Worm (Caenorhabditis elegans) whole organism, L2 larva: ENCODE data around the gene F19C6.3.
A peak's percentile ranks its signal among the peaks of the same experiment; 100 is the strongest.

Source experiments
- C34F6.9 ChIP-seq: fragments of 150-350 bp; optimal IDR thresholded peaks from 2 replicates; lab custom pipeline; 2014; ENCODE audit warnings: missing biosample characterization, missing genetic modification characterization
- F13H6.1 ChIP-seq: sonication (generic microtip); optimal IDR thresholded peaks from 2 replicates; lab custom pipeline; 2016; ENCODE audit warnings: missing genetic modification characterization, missing compliant biosample characterization
- R02D3.7 ChIP-seq: fragments of 150-350 bp; optimal IDR thresholded peaks from 2 replicates; lab custom pipeline; 2014; ENCODE audit warnings: missing biosample characterization, missing genetic modification characterization
- Y55F3AM.14 ChIP-seq: fragments of 200-800 bp; sonication (Bioruptor generic); optimal IDR thresholded peaks from 2 replicates; lab custom pipeline; 2018; ENCODE audit warnings: mild to moderate bottlenecking, missing genetic modification characterization, missing compliant biosample characterization
- ZK546.5 ChIP-seq: sonication (generic microtip); optimal IDR thresholded peaks from 2 replicates; lab custom pipeline; 2017; ENCODE audit warnings: missing biosample characterization, missing genetic modification characterization
- alr-1 ChIP-seq: fragments of 150-350 bp; optimal IDR thresholded peaks from 2 replicates; lab custom pipeline; 2014; ENCODE audit warnings: missing biosample characterization, missing genetic modification characterization
- aly-2 ChIP-seq: fragments of 150-350 bp; optimal IDR thresholded peaks from 2 replicates; lab custom pipeline; 2014; ENCODE audit warnings: missing biosample characterization, missing genetic modification characterization
- ama-1 ChIP-seq: fragments of 150-350 bp; optimal IDR thresholded peaks from 2 replicates; lab custom pipeline; 2018; ENCODE audit warnings: inconsistent platforms
- blmp-1 ChIP-seq: sonication (generic microtip); optimal IDR thresholded peaks from 2 replicates; lab custom pipeline; 2017; ENCODE audit warnings: missing genetic modification characterization, mild to moderate bottlenecking, missing compliant biosample characterization, antibody characterized with exemption, moderate library complexity; ENCODE audit not compliant: insufficient read depth
- ceh-16 ChIP-seq: fragments of 150-350 bp; optimal IDR thresholded peaks from 2 replicates; lab custom pipeline; 2014; ENCODE audit warnings: missing biosample characterization, missing genetic modification characterization
- ceh-82 ChIP-seq: fragments of 150-350 bp; optimal IDR thresholded peaks from 2 replicates; lab custom pipeline; 2014; ENCODE audit warnings: missing biosample characterization, missing genetic modification characterization
- crh-2 ChIP-seq: sonication (generic microtip); optimal IDR thresholded peaks from 2 replicates; lab custom pipeline; 2017; ENCODE audit warnings: missing biosample characterization, missing genetic modification characterization
- dmd-4 ChIP-seq: sonication (generic microtip); optimal IDR thresholded peaks from 2 replicates; lab custom pipeline; 2017; ENCODE audit warnings: missing biosample characterization, missing genetic modification characterization
- egl-27 ChIP-seq: sonication (generic microtip); optimal IDR thresholded peaks from 3 replicates; lab custom pipeline; 2017; ENCODE audit warnings: missing biosample characterization, missing genetic modification reagents, missing genetic modification characterization
- elt-1 ChIP-seq: fragments of 150-350 bp; optimal IDR thresholded peaks from 2 replicates; lab custom pipeline; 2014; ENCODE audit warnings: missing biosample characterization, missing genetic modification characterization
- elt-3 ChIP-seq: sonication (generic microtip); optimal IDR thresholded peaks from 2 replicates; lab custom pipeline; 2017; ENCODE audit warnings: missing biosample characterization, missing genetic modification characterization
- fos-1 ChIP-seq: fragments of 150-350 bp; optimal IDR thresholded peaks from 2 replicates; lab custom pipeline; 2014; ENCODE audit warnings: missing biosample characterization, missing genetic modification characterization
- gmeb-1 ChIP-seq: fragments of 150-350 bp; optimal IDR thresholded peaks from 2 replicates; lab custom pipeline; 2014; ENCODE audit warnings: missing biosample characterization, missing genetic modification characterization
- lin-11 ChIP-seq: fragments of 150-350 bp; sonication (generic microtip); optimal IDR thresholded peaks from 2 replicates; lab custom pipeline; 2014; ENCODE audit warnings: missing biosample characterization, missing genetic modification characterization, inconsistent platforms, mixed read lengths
- lin-13 ChIP-seq: fragments of 150-350 bp; optimal IDR thresholded peaks from 2 replicates; lab custom pipeline; 2014; ENCODE audit warnings: missing biosample characterization, missing genetic modification reagents, missing genetic modification characterization
- lin-39 ChIP-seq: fragments of 150-350 bp; optimal IDR thresholded peaks from 2 replicates; lab custom pipeline; 2014; ENCODE audit warnings: missing biosample characterization, missing genetic modification reagents, missing genetic modification characterization
- lsy-2 ChIP-seq, 2 experiments: fragments of 150-350 bp in 1 of 2; sonication (generic microtip) in 1 of 2; optimal IDR thresholded peaks; 2 replicates each; lab custom pipeline; 2014 to 2017; ENCODE audit warnings: missing biosample characterization in 2 of 2, missing genetic modification characterization in 2 of 2
- mab-5 ChIP-seq: fragments of 150-350 bp; optimal IDR thresholded peaks from 2 replicates; lab custom pipeline; 2014; ENCODE audit warnings: missing biosample characterization, missing genetic modification characterization
- mbf-1 ChIP-seq: sonication (generic microtip); optimal IDR thresholded peaks from 2 replicates; lab custom pipeline; 2017; ENCODE audit warnings: missing biosample characterization, missing genetic modification characterization
- mdl-1 ChIP-seq, 2 experiments: fragments of 150-350 bp in 1 of 2; sonication (generic microtip) in 1 of 2; optimal IDR thresholded peaks; 2 replicates each; lab custom pipeline; 2017; ENCODE audit warnings: missing biosample characterization in 2 of 2, missing genetic modification characterization in 2 of 2
- nhr-10 ChIP-seq: sonication (generic microtip); optimal IDR thresholded peaks from 2 replicates; lab custom pipeline; 2017; ENCODE audit warnings: missing biosample characterization, missing genetic modification characterization
- nhr-11 ChIP-seq: fragments of 150-350 bp; optimal IDR thresholded peaks from 2 replicates; lab custom pipeline; 2014; ENCODE audit warnings: missing biosample characterization, missing genetic modification characterization
- nhr-12 ChIP-seq: fragments of 150-350 bp; optimal IDR thresholded peaks from 2 replicates; lab custom pipeline; 2014; ENCODE audit warnings: missing biosample characterization, missing genetic modification characterization
- nhr-129 ChIP-seq: fragments of 150-350 bp; optimal IDR thresholded peaks from 2 replicates; lab custom pipeline; 2014; ENCODE audit warnings: missing biosample characterization, missing genetic modification characterization
- nhr-21 ChIP-seq: fragments of 150-350 bp; optimal IDR thresholded peaks from 2 replicates; lab custom pipeline; 2014; ENCODE audit warnings: missing biosample characterization, missing genetic modification characterization
- nhr-23 ChIP-seq: fragments of 150-350 bp; optimal IDR thresholded peaks from 2 replicates; lab custom pipeline; 2014; ENCODE audit warnings: missing biosample characterization, missing genetic modification reagents, missing genetic modification characterization
- nhr-237 ChIP-seq: fragments of 150-350 bp; optimal IDR thresholded peaks from 2 replicates; lab custom pipeline; 2014; ENCODE audit warnings: missing biosample characterization, missing genetic modification characterization
- nhr-25 ChIP-seq: fragments of 150-350 bp; sonication (generic microtip); optimal IDR thresholded peaks from 3 replicates; lab custom pipeline; 2014; ENCODE audit warnings: missing biosample characterization, missing genetic modification characterization
- nhr-6 ChIP-seq: fragments of 150-350 bp; optimal IDR thresholded peaks from 2 replicates; lab custom pipeline; 2014; ENCODE audit warnings: missing biosample characterization, missing genetic modification characterization
- nhr-77 ChIP-seq: fragments of 150-350 bp; optimal IDR thresholded peaks from 2 replicates; lab custom pipeline; 2014; ENCODE audit warnings: missing biosample characterization, missing genetic modification characterization
- peb-1 ChIP-seq: fragments of 150-350 bp; optimal IDR thresholded peaks from 2 replicates; lab custom pipeline; 2014; ENCODE audit warnings: missing biosample characterization, missing genetic modification characterization
- sem-4 ChIP-seq: fragments of 150-350 bp; optimal IDR thresholded peaks from 2 replicates; lab custom pipeline; 2014; ENCODE audit warnings: missing biosample characterization, missing genetic modification reagents, missing genetic modification characterization
- skn-1 ChIP-seq: sonication (generic microtip); optimal IDR thresholded peaks from 2 replicates; lab custom pipeline; 2017; ENCODE audit warnings: missing biosample characterization, missing genetic modification characterization
- sma-3 ChIP-seq: sonication (generic microtip); optimal IDR thresholded peaks from 2 replicates; lab custom pipeline; 2016; ENCODE audit warnings: missing genetic modification reagents, missing genetic modification characterization, missing compliant biosample characterization
- sma-9 ChIP-seq, 2 experiments: fragments of 150-350 bp in 1 of 2; sonication (generic microtip) in 1 of 2; optimal IDR thresholded peaks; 2 replicates each; lab custom pipeline; 2014 to 2016; ENCODE audit warnings: missing genetic modification characterization in 2 of 2, mild to moderate bottlenecking in 1 of 2, missing biosample characterization in 1 of 2, missing compliant biosample characterization in 1 of 2, missing genetic modification reagents in 1 of 2, moderate library complexity in 1 of 2
- snpc-4 ChIP-seq: fragments of 150-350 bp; optimal IDR thresholded peaks from 2 replicates; lab custom pipeline; 2014; ENCODE audit warnings: missing biosample characterization, missing genetic modification characterization
- unc-39 ChIP-seq: fragments of 150-350 bp; optimal IDR thresholded peaks from 2 replicates; lab custom pipeline; 2014; ENCODE audit warnings: missing biosample characterization, missing genetic modification characterization
- unc-55 ChIP-seq: fragments of 150-350 bp; sonication (generic microtip); optimal IDR thresholded peaks from 3 replicates; lab custom pipeline; 2014; ENCODE audit warnings: missing biosample characterization, missing genetic modification reagents, missing genetic modification characterization
- unc-62 ChIP-seq: fragments of 150-350 bp; optimal IDR thresholded peaks from 2 replicates; lab custom pipeline; 2014; ENCODE audit warnings: missing biosample characterization, missing genetic modification reagents, missing genetic modification characterization
- zag-1 ChIP-seq: fragments of 150-350 bp; optimal IDR thresholded peaks from 2 replicates; lab custom pipeline; 2014; ENCODE audit warnings: missing biosample characterization, missing genetic modification characterization
- ztf-1 ChIP-seq: fragments of 200-800 bp; sonication (Bioruptor generic); conservative IDR thresholded peaks from 2 replicates; pipeline ENCODE4 v1.3.6; 2022; ENCODE audit warnings: missing genetic modification characterization, missing compliant biosample characterization
- ztf-11 ChIP-seq: sonication (generic microtip); optimal IDR thresholded peaks from 2 replicates; lab custom pipeline; 2017; ENCODE audit warnings: missing biosample characterization, missing genetic modification characterization
- ztf-4 ChIP-seq: fragments of 150-350 bp; optimal IDR thresholded peaks from 2 replicates; lab custom pipeline; 2014; ENCODE audit warnings: missing biosample characterization, missing genetic modification characterization

The F19C6.3 gene

ce11 chrX:9965275-9965674 lies 43.3 kb downstream of the F19C6.3 start, which contains the start of gene pssy-1:
Gene pssy-1, plus strand, starts transcription at chrX:9965592.
- TF ChIP-seq C34F6.9 (tag; lab: Kevin White, UChicago) (no peak), nhr-12 (tag; lab: Kevin White, UChicago) (no peak), sma-9 (GFP tag; optimal IDR thresholded peaks at IDR 0.05; lab: Kevin White, UChicago) (peak; percentile 25), sma-9 (tag; optimal IDR thresholded peaks at IDR 0.05; lab: Kevin White, UChicago) (no peak), ceh-82 (tag; lab: Kevin White, UChicago) (no peak)

- TF ChIP-seq nhr-23 (tag; lab: Kevin White, UChicago) (no peak), nhr-21 (no peak), nhr-11 (tag; lab: Kevin White, UChicago) (no peak), ztf-1 (no peak), peb-1 (tag; lab: Kevin White, UChicago) (no peak), elt-3 (no peak)
Observed at ce11 chrX:9962535-9962934, 46.0 kb downstream of the F19C6.3 start.

- TF ChIP-seq mdl-1 (tag; optimal IDR thresholded peaks at IDR 0.05; lab: Kevin White, UChicago) (peak; percentile 79 to 84), nhr-6 (peak; percentile 89), unc-39 (tag; lab: Kevin White, UChicago) (peak; percentile 2), ztf-1 (no peak), gmeb-1 (peak; percentile 78), nhr-23 (tag; lab: Kevin White, UChicago) (no peak), sma-9 (GFP tag; optimal IDR thresholded peaks at IDR 0.05; lab: Kevin White, UChicago) (peak; percentile 96), sma-9 (tag; optimal IDR thresholded peaks at IDR 0.05; lab: Kevin White, UChicago) (no peak), nhr-11 (tag; lab: Kevin White, UChicago) (peak; percentile 55), nhr-129 (tag; lab: Kevin White, UChicago) (peak; percentile 99), nhr-10 (tag; lab: Kevin White, UChicago) (no peak), ceh-82 (tag; lab: Kevin White, UChicago) (peak; percentile 12), ceh-16 (tag; lab: Kevin White, UChicago) (peak; percentile 93), nhr-12 (tag; lab: Kevin White, UChicago) (no peak), unc-55 (GFP tag; lab: Kevin White, UChicago) (peak; percentile 99), snpc-4 (tag; lab: Kevin White, UChicago) (peak; percentile 75), R02D3.7 (tag; lab: Kevin White, UChicago) (no peak), dmd-4 (tag; lab: Kevin White, UChicago) (no peak), mab-5 (peak; percentile 92), ztf-4 (tag; lab: Kevin White, UChicago) (peak; percentile 88), C34F6.9 (tag; lab: Kevin White, UChicago) (peak; percentile 98), elt-1 (tag; lab: Kevin White, UChicago) (no peak), aly-2 (no peak), alr-1 (tag; lab: Kevin White, UChicago) (peak; percentile 6), nhr-25 (peak; percentile 94), zag-1 (tag; lab: Kevin White, UChicago) (peak; percentile 96), sem-4 (tag; lab: Kevin White, UChicago) (peak; percentile 95), F13H6.1 (peak; percentile 98), mbf-1 (peak; percentile 12), peb-1 (tag; lab: Kevin White, UChicago) (peak; percentile 2), crh-2 (peak; percentile 98), blmp-1 (tag; lab: Kevin White, UChicago) (peak; percentile 61), nhr-77 (peak; percentile 25), Y55F3AM.14 (GFP tag; lab: Kevin White, UChicago) (peak; percentile 90), unc-62 (GFP tag; lab: Kevin White, UChicago) (peak; percentile 61), lin-11 (tag; lab: Kevin White, UChicago) (peak; percentile 91), fos-1 (peak; percentile 96), sma-3 (peak; percentile 93), lin-13 (GFP tag; lab: Kevin White, UChicago) (peak; percentile 91), ZK546.5 (tag; lab: Kevin White, UChicago) (no peak), ztf-11 (peak; percentile 31), skn-1 (tag; lab: Kevin White, UChicago) (no peak), elt-3 (no peak), lsy-2 (tag; optimal IDR thresholded peaks at IDR 0.05; lab: Kevin White, UChicago) (peak; percentile 61 to 92), lin-39 (tag; lab: Kevin White, UChicago) (no peak), nhr-237 (peak; percentile 36), nhr-21 (peak; percentile 78), egl-27 (tag; lab: Kevin White, UChicago) (peak; percentile 87), ama-1 (lab: Kevin White, UChicago) (peak; percentile 55)
Observed at ce11 chrX:9958561-9958960, 50.0 kb downstream of the F19C6.3 start, which contains the start of gene ZC506.1. Gene ZC506.1, plus strand, starts transcription at chrX:9958960.
